Worm (Caenorhabditis elegans): ENCODE data around the gene blos-8.

DNA sequence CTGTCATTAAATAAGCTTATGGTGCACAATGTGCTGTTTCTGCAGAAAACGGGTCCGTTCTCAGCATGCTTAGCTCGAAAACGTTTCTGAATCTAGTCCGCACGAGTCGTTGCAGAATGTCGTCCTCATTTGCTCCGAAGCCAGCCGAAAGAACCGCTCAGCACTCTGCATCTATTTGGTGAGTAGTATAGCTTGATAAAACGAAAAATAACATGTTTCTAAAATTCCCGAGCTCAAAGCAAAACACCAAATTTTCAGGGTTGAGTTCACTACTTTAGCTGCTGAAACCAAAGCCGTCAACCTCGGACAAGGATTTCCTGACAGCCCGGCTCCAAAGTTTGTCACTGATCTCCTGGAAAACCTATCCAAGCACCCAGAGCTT, 10.7 kb upstream of the blos-8 start, which contains the start of gene nkat-3:
- TF ChIP-seq pes-1 (GFP tag; IDR thresholded peaks at IDR 0.05) (no peak), aly-1 (tag; optimal IDR thresholded peaks at IDR 0.05) (no peak), ama-1 (optimal IDR thresholded peaks at IDR 0.05) (no peak), flt-1 (GFP tag; IDR thresholded peaks at IDR 0.05) (no peak), hmg-4 (GFP tag; optimal IDR thresholded peaks at IDR 0.05) (no peak), hmbx-1 (tag; optimal IDR thresholded peaks at IDR 0.05) (no peak), ceh-36 (tag; optimal IDR thresholded peaks at IDR 0.05) (no peak), scrt-1 (GFP tag; IDR thresholded peaks at IDR 0.05) (no peak), tbx-37 (GFP tag; conservative IDR thresholded peaks at IDR 0.05) (no peak), hnd-1 (tag; optimal IDR thresholded peaks at IDR 0.05) (no peak), sea-1 (GFP tag; conservative IDR thresholded peaks at IDR 0.05) (no peak)

All from whole organism, early embryonic.